Worm (Caenorhabditis elegans): ENCODE results near the gene F37A4.2.

DNA sequence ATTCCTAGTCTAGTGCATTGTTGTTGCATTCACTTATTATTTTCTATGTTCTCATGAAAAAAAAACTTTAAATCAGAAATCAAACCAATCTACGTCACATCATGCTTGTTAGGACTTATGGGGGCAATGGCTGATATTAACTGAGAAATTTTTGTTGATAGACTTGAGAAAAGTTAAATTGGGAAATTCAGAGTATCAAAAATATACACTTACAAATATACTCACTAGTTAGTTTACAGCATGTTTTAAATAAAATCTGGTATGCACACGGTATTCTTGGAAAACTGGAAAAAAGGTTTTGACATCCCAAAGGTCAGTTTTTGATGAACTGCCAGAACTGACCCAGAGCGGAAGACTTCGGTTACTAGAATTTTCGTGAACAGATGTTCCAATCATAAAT lies 41.3 kb upstream of the F37A4.2 start:
- TF ChIP-seq C38D4.7 (GFP tag; optimal IDR thresholded peaks at IDR 0.05) (no peak), ama-1 (optimal IDR thresholded peaks at IDR 0.05) (no peak), hlh-30 (tag; optimal IDR thresholded peaks at IDR 0.05; ENCODE audit: insufficient read depth) (no peak), nhr-11 (tag; optimal IDR thresholded peaks at IDR 0.05) (no peak), lim-6 (tag; optimal IDR thresholded peaks at IDR 0.05) (no peak), pqm-1 (tag; optimal IDR thresholded peaks at IDR 0.05) (no peak)

All from whole organism, late embryonic.